Fruit fly (Drosophila melanogaster): ENCODE data around the gene Ca-beta.
A peak's percentile ranks its signal among the peaks of the same experiment; 100 is the strongest.

DNA sequence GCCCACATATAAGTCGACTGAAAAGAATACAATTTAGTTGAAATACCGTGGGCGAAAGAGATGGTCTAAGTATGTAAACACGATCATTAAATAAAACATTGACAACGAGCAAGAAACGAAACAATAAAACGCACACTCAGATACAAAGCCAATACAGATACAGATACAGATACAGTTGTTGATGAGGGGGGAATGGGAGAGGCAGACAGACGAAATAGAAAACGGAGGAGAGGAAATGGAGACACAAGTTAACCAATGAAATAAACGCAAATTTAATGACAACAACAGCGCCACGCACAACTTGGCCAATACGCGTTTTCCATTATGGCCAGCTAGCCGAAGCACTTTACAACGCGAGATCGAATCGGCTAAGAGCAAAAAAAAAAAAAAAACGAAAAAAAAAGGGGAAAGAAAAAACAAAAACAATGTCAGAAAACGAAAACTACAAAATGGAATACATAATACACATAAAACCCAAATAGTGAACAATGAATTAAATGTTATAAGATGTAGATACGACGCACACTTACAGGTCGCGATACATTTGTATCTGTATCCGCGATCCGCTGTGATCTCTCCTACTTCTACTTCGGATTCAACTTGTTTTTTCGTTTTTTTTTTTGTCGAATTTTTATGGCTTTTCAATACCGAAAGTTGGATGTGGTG lies 25.7 kb upstream of the Ca-beta start:
- TF ChIP-seq CG17802 (tag; optimal IDR thresholded peaks at IDR 0.05), result no peak
- TF ChIP-seq Hsf (GFP tag; optimal IDR thresholded peaks at IDR 0.05), result no peak
- TF ChIP-seq NfI (GFP tag; optimal IDR thresholded peaks at IDR 0.05), result no peak
- TF ChIP-seq CG11695 (GFP tag; IDR thresholded peaks at IDR 0.05), result no peak
- no peak for TF ChIP-seq Antp (GFP tag; optimal IDR thresholded peaks at IDR 0.05)
- TF ChIP-seq br (optimal IDR thresholded peaks at IDR 0.05), result no peak
- TF ChIP-seq z (GFP tag; IDR thresholded peaks at IDR 0.05), result no peak
- TF ChIP-seq esg (GFP tag; conservative IDR thresholded peaks at IDR 0.05), result no peak
- TF ChIP-seq psq (GFP tag; optimal IDR thresholded peaks at IDR 0.05), result peak; percentile 56
- no peak for TF ChIP-seq CG3281 (GFP tag; optimal IDR thresholded peaks at IDR 0.05)
- no peak for TF ChIP-seq wek (GFP tag; optimal IDR thresholded peaks at IDR 0.05)
